Worm (Caenorhabditis elegans): Measurements from ENCODE around the gene F01D5.6.

ce11 chrII:13991741-13992140 is 14.6 kb upstream of the F01D5.6 start, which contains the start of gene Y39G8B.5:
- TF ChIP-seq B0310.2 (tag; optimal IDR thresholded peaks at IDR 0.05) (no peak), ceh-36 (tag; optimal IDR thresholded peaks at IDR 0.05) (no peak), tra-4 (tag; optimal IDR thresholded peaks at IDR 0.05) (no peak), tbx-37 (GFP tag; conservative IDR thresholded peaks at IDR 0.05) (no peak), tbx-11 (GFP tag; IDR thresholded peaks at IDR 0.05) (no peak), pes-1 (GFP tag; IDR thresholded peaks at IDR 0.05) (no peak), ama-1 (optimal IDR thresholded peaks at IDR 0.05) (no peak), scrt-1 (GFP tag; IDR thresholded peaks at IDR 0.05) (no peak), flt-1 (GFP tag; IDR thresholded peaks at IDR 0.05) (no peak)

Data from whole organism, early embryonic.